Worm (Caenorhabditis elegans): ENCODE measurements around the gene C17G10.6.

DNA sequence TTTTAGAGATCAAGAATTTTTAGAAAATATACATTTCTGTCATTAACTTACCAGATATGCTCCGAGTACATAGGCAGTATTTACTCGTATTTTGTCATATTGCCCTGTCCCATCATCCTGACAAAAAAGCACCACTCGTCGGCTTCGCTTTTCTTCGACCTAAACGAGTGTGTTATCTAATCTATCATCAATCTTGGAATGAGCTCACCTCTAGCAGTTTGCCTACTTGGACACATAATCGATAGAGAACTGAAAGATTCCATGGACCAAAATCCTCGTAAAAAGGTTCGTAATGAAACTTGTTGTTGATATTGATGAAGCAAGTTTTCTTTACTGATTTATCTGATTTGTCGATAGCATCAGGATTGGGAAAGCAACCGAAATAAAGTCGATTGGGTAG, 10.2 kb downstream of the C17G10.6 start:
- TF ChIP-seq ama-1 (optimal IDR thresholded peaks at IDR 0.05): no peak
- no peak for TF ChIP-seq hmbx-1 (tag; optimal IDR thresholded peaks at IDR 0.05)
- no peak for TF ChIP-seq tbx-37 (GFP tag; conservative IDR thresholded peaks at IDR 0.05)
- no peak for TF ChIP-seq hnd-1 (tag; optimal IDR thresholded peaks at IDR 0.05)
- TF ChIP-seq hmg-4 (GFP tag; optimal IDR thresholded peaks at IDR 0.05): no peak
- TF ChIP-seq ceh-36 (tag; optimal IDR thresholded peaks at IDR 0.05): no peak
- no peak for TF ChIP-seq flt-1 (GFP tag; IDR thresholded peaks at IDR 0.05)
- no peak for TF ChIP-seq F13C5.2 (tag; optimal IDR thresholded peaks at IDR 0.05)
- TF ChIP-seq ets-7 (tag; optimal IDR thresholded peaks at IDR 0.05): no peak
